Fruit fly (Drosophila melanogaster): Measurements from ENCODE around the gene Ugt35E1.

The Ugt35E1 gene

DNA sequence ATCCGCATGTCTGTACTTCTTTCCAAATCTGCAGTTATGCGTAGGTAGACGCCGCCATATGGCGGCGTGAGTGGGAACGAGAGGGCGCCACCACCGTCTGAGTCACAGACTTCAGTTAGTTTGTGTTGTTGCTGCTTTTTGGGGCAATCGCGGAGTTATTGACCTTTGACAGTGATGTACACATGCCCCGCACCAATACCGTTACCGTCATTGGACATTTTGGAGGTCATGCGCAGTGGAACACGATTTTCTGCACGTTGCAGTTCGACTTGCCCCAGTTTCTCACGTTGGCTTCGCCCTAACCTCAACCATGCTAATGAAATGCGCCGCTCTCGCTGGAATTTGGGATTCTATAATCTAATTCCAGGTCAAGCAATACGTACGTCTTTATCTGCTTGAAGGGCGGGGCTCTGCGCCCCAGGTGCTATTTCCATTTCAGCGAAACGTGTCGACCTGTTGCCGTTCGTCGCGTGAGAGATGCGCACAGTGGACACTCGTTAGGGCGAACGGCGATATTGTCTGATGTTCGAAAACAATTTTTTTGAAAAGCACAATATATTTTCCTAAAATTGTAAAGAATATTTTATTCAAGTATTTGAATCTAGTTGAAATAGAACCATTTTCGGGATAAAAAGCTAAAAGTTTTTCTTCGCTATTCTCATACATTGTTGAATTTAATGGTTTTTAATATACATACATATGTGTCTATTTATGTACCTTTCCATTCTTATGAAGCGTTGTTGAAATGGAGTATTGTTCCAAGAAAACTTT lies 45.6 kb upstream of the Ugt35E1 start (continued):
- peak; percentile 81 for TF ChIP-seq Met (GFP tag; optimal IDR thresholded peaks at IDR 0.05)
- TF ChIP-seq CG10669 (GFP tag; optimal IDR thresholded peaks at IDR 0.05) = peak; percentile 53
- TF ChIP-seq CG32006 (GFP tag; optimal IDR thresholded peaks at IDR 0.05) = peak; percentile 65
- TF ChIP-seq Hr4 (GFP tag; optimal IDR thresholded peaks at IDR 0.05) = peak; percentile 80
- no peak for TF ChIP-seq spab (GFP tag; optimal IDR thresholded peaks at IDR 0.05)
- TF ChIP-seq CG6163 (GFP tag; IDR thresholded peaks at IDR 0.05) = peak; percentile 70
- peak; percentile 53; the same call in 2 of the 3 replicates for TF ChIP-seq CG8119 (GFP tag; IDR thresholded peaks at IDR 0.05)
- peak; percentile 49 for TF ChIP-seq CG3032 (tag; optimal IDR thresholded peaks at IDR 0.05)
- peak; percentile 12 for TF ChIP-seq dsx (GFP tag; optimal IDR thresholded peaks at IDR 0.05; ENCODE audit: poor library complexity, severe bottlenecking)
- TF ChIP-seq CG16779 (tag; optimal IDR thresholded peaks at IDR 0.05) = peak; percentile 27
- TF ChIP-seq vri (GFP tag; optimal IDR thresholded peaks at IDR 0.05) = peak; percentile 39
- TF ChIP-seq CG1621 (tag; optimal IDR thresholded peaks at IDR 0.05) = no peak
- no peak for TF ChIP-seq Hr38 (GFP tag; optimal IDR thresholded peaks at IDR 0.05)
- TF ChIP-seq net (GFP tag; optimal IDR thresholded peaks at IDR 0.05) = peak; percentile 72
- peak; percentile 62 for TF ChIP-seq Sox15 (GFP tag; optimal IDR thresholded peaks at IDR 0.05)
- TF ChIP-seq dac (GFP tag; optimal IDR thresholded peaks at IDR 0.05) = peak; percentile 21
- peak; percentile 50 for TF ChIP-seq CG11902 (GFP tag; optimal IDR thresholded peaks at IDR 0.05)
- peak; percentile 7 for TF ChIP-seq CG8319 (GFP tag; optimal IDR thresholded peaks at IDR 0.05)
- TF ChIP-seq CG11762 (GFP tag; optimal IDR thresholded peaks at IDR 0.05; ENCODE audit: insufficient read depth) = no peak

DNA sequence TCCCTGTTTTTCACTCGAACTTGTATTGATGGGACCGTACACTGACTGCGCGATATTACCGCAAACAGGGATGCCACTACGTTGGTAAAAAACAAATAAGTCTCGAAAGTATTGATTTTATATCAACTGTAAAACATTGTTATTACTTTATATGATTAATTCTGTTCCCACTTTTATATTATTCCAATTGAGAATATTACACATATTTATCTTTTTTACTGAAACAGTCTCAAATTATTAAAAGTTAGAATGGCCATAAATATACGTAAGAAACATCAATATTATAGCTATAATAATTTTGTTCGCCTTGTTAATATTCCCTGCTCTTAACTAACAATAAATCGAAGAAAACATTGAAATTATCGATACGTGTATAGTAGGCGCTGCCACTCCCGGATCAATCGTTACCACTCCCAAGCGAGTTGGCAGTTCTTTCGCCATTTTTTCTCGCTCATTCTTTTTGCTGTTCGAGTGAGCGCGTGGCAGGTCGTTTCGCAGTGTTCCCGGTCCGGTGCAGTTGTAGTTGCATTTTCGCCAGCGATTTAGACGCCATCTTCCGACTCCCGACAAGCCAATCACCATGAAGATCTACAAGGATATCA lies 44.0 kb upstream of the Ugt35E1 start, which contains the start of the genes SdhC and Tctp:
TSS of gene SdhC (minus strand) at position 49 of the 602 bp plus-strand sequence.
TSS of gene Tctp (plus strand) at position 447 of the 602 bp plus-strand sequence.
- no peak for TF ChIP-seq Sox15 (GFP tag; optimal IDR thresholded peaks at IDR 0.05)
- TF ChIP-seq CG10669 (GFP tag; optimal IDR thresholded peaks at IDR 0.05) = peak; percentile 0
- TF ChIP-seq achi (GFP tag; optimal IDR thresholded peaks at IDR 0.05) = peak; percentile 53
- TF ChIP-seq CG6792 (GFP tag; optimal IDR thresholded peaks at IDR 0.05) = peak; percentile 30
- TF ChIP-seq CG31627 (GFP tag; optimal IDR thresholded peaks at IDR 0.05) = peak; percentile 36
- TF ChIP-seq cyc (GFP tag; optimal IDR thresholded peaks at IDR 0.05) = peak; percentile 10
- TF ChIP-seq CG6854 (GFP tag; optimal IDR thresholded peaks at IDR 0.05) = peak; percentile 66
- TF ChIP-seq dac (GFP tag; optimal IDR thresholded peaks at IDR 0.05) = no peak
- peak; percentile 12 for TF ChIP-seq Hr39 (GFP tag; optimal IDR thresholded peaks at IDR 0.05)
- peak; percentile 85 for TF ChIP-seq Eip78C (GFP tag)
- TF ChIP-seq fkh (GFP tag; optimal IDR thresholded peaks at IDR 0.05) = peak; percentile 83
- TF ChIP-seq eg (GFP tag; IDR thresholded peaks at IDR 0.05) = peak; percentile 28; the same call in 1 of the 3 replicates
- no peak for TF ChIP-seq CG4318 (GFP tag; optimal IDR thresholded peaks at IDR 0.05)
- peak; percentile 19 for TF ChIP-seq CG1621 (tag; optimal IDR thresholded peaks at IDR 0.05)
- peak; percentile 24 for TF ChIP-seq acj6 (GFP tag; optimal IDR thresholded peaks at IDR 0.05)
- TF ChIP-seq net (GFP tag; optimal IDR thresholded peaks at IDR 0.05) = peak; percentile 5
- 0 out of 3 replicates have a peak, but pooled peaks have one; percentile 12 for TF ChIP-seq CG8119 (GFP tag; IDR thresholded peaks at IDR 0.05)
- peak; percentile 42; the same call in 2 of the 3 replicates for TF ChIP-seq CG6163 (GFP tag; IDR thresholded peaks at IDR 0.05)
- TF ChIP-seq ss (GFP tag; optimal IDR thresholded peaks at IDR 0.05) = peak; percentile 14 to 39
- TF ChIP-seq fd85E (GFP tag; optimal IDR thresholded peaks at IDR 0.05) = no peak
- no peak for TF ChIP-seq Blimp-1 (GFP tag; optimal IDR thresholded peaks at IDR 0.05)
- peak; percentile 62 for TF ChIP-seq CG10631 (GFP tag; optimal IDR thresholded peaks at IDR 0.05)
- TF ChIP-seq Hr4 (GFP tag; optimal IDR thresholded peaks at IDR 0.05) = peak; percentile 42
- TF ChIP-seq svp (GFP tag) = peak; percentile 74
- TF ChIP-seq CG3919 (GFP tag; optimal IDR thresholded peaks at IDR 0.05) = peak; percentile 59
- no peak for TF ChIP-seq spab (GFP tag; optimal IDR thresholded peaks at IDR 0.05)
- TF ChIP-seq Smox (GFP tag; optimal IDR thresholded peaks at IDR 0.05) = peak; percentile 47
- TF ChIP-seq Met (GFP tag; optimal IDR thresholded peaks at IDR 0.05) = peak; percentile 64
- TF ChIP-seq Lpt (GFP tag; optimal IDR thresholded peaks at IDR 0.05) = peak; percentile 31
- TF ChIP-seq pdm3 (GFP tag; optimal IDR thresholded peaks at IDR 0.05) = peak; percentile 52
- TF ChIP-seq CG6808 (GFP tag; optimal IDR thresholded peaks at IDR 0.05) = peak; percentile 12
- peak; percentile 33 for TF ChIP-seq CG34406 (GFP tag; optimal IDR thresholded peaks at IDR 0.05)
- TF ChIP-seq vri (GFP tag; optimal IDR thresholded peaks at IDR 0.05) = peak; percentile 45
- TF ChIP-seq OdsH (GFP tag; optimal IDR thresholded peaks at IDR 0.05) = peak; percentile 43
- TF ChIP-seq esn (GFP tag; optimal IDR thresholded peaks at IDR 0.05) = peak; percentile 68
- TF ChIP-seq Sox14 (GFP tag; optimal IDR thresholded peaks at IDR 0.05) = peak; percentile 52
- no peak for TF ChIP-seq Ets96B (tag; optimal IDR thresholded peaks at IDR 0.05)
- TF ChIP-seq Eip75B (GFP tag; optimal IDR thresholded peaks at IDR 0.05) = peak; percentile 59
